Worm (Caenorhabditis elegans) whole organism, L1 larva: ENCODE measurements around the gene lys-6.

Experiments
- C04F5.9 ChIP-seq: sonication (generic microtip); optimal IDR thresholded peaks from 2 replicates; lab custom pipeline; 2016; ENCODE audit warnings: missing genetic modification characterization, missing compliant biosample characterization
- C16A3.4 ChIP-seq: fragments of 150-350 bp; optimal IDR thresholded peaks from 2 replicates; lab custom pipeline; 2014; ENCODE audit warnings: missing biosample characterization, missing genetic modification characterization
- C34B4.2 ChIP-seq: sonication (generic microtip); optimal IDR thresholded peaks from 2 replicates; lab custom pipeline; 2017; ENCODE audit warnings: mild to moderate bottlenecking, missing genetic modification characterization, missing compliant biosample characterization
- aly-2 ChIP-seq: fragments of 150-350 bp; optimal IDR thresholded peaks from 2 replicates; lab custom pipeline; 2014; ENCODE audit warnings: missing biosample characterization, missing genetic modification characterization
- blmp-1 ChIP-seq: fragments of 150-350 bp; optimal IDR thresholded peaks from 2 replicates; lab custom pipeline; 2014; ENCODE audit warnings: missing biosample characterization, missing genetic modification characterization
- ceh-8 ChIP-seq: fragments of 200-800 bp; sonication (Bioruptor generic); optimal IDR thresholded peaks from 2 replicates; lab custom pipeline; 2018; ENCODE audit warnings: mild to moderate bottlenecking, missing genetic modification characterization, moderate library complexity, missing compliant biosample characterization
- ceh-82 ChIP-seq, 3 experiments: fragments of 150-350 bp in 1 of 3; sonication (generic microtip) in 2 of 3; optimal IDR thresholded peaks; 2 replicates each; lab custom pipeline; 2014 to 2017; ENCODE audit warnings: missing biosample characterization in 3 of 3, missing genetic modification characterization in 3 of 3
- dpl-1 ChIP-seq, 3 experiments: fragments of 150-350 bp in 2 of 3; sonication (generic microtip) in 1 of 3; optimal IDR thresholded peaks; 2 replicates each; lab custom pipeline; 2014 to 2017; ENCODE audit warnings: missing biosample characterization in 3 of 3, missing genetic modification characterization in 3 of 3, missing genetic modification reagents in 3 of 3
- dsc-1 ChIP-seq: sonication (generic microtip); optimal IDR thresholded peaks from 2 replicates; lab custom pipeline; 2016; ENCODE audit warnings: mild to moderate bottlenecking, missing genetic modification characterization, missing compliant biosample characterization
- efl-1 ChIP-seq, 4 experiments: fragments of 150-350 bp; optimal IDR thresholded peaks in 3 of 4; peaks in 1 of 4; 1 replicate in 1 of 4; 2 replicates in 3 of 4; lab custom pipeline; 2014; ENCODE audit warnings: missing biosample characterization in 2 of 4, missing genetic modification characterization in 2 of 4, missing genetic modification reagents in 2 of 4
- efl-3 ChIP-seq: fragments of 200-800 bp; sonication (Bioruptor generic); optimal IDR thresholded peaks from 2 replicates; lab custom pipeline; 2018; ENCODE audit warnings: mild to moderate bottlenecking, missing genetic modification characterization, missing compliant biosample characterization
- egl-27 ChIP-seq, 2 experiments: fragments of 150-350 bp in 1 of 2; sonication (generic microtip); optimal IDR thresholded peaks; 3 replicates each; lab custom pipeline; 2017 to 2018; ENCODE audit warnings: missing biosample characterization in 2 of 2, missing genetic modification characterization in 2 of 2, missing genetic modification reagents in 2 of 2
- elt-3 ChIP-seq, 6 experiments: fragments of 150-350 bp in 1 of 6; sonication (generic microtip); optimal IDR thresholded peaks; 2 replicates each; lab custom pipeline; 2017 to 2018; ENCODE audit warnings: missing biosample characterization in 6 of 6, missing genetic modification characterization in 6 of 6, inconsistent platforms in 1 of 6
- ets-5 ChIP-seq: fragments of 200-800 bp; sonication (Bioruptor generic); IDR thresholded peaks from 2 replicates; pipeline ENCODE4 v1.3.6; 2022; ENCODE audit warnings: missing genetic modification characterization, missing compliant biosample characterization
- fkh-8 ChIP-seq: sonication (generic microtip); optimal IDR thresholded peaks from 2 replicates; lab custom pipeline; 2016; ENCODE audit warnings: mild to moderate bottlenecking, missing genetic modification characterization, missing compliant biosample characterization
- hlh-17 ChIP-seq: fragments of 200-800 bp; sonication (Bioruptor generic); optimal IDR thresholded peaks from 2 replicates; lab custom pipeline; 2018; ENCODE audit warnings: missing genetic modification characterization, mild to moderate bottlenecking, missing compliant biosample characterization, moderate library complexity, borderline replicate concordance
- isw-1 ChIP-seq: fragments of 200-800 bp; sonication (Bioruptor generic); IDR thresholded peaks from 2 replicates; pipeline ENCODE4 v1.3.6; 2022; ENCODE audit warnings: missing genetic modification characterization, missing compliant biosample characterization
- lin-13 ChIP-seq: fragments of 150-350 bp; optimal IDR thresholded peaks from 2 replicates; lab custom pipeline; 2014; ENCODE audit warnings: missing biosample characterization, missing genetic modification reagents, missing genetic modification characterization
- lin-14 ChIP-seq: fragments of 200-800 bp; sonication (Bioruptor generic); optimal IDR thresholded peaks from 2 replicates; lab custom pipeline; 2018; ENCODE audit warnings: mild to moderate bottlenecking, missing genetic modification characterization, moderate library complexity, missing compliant biosample characterization
- lin-15B ChIP-seq: fragments of 150-350 bp; sonication (generic microtip); optimal IDR thresholded peaks from 3 replicates; lab custom pipeline; 2014; ENCODE audit warnings: missing biosample characterization, missing genetic modification characterization
- lin-35 ChIP-seq, 2 experiments: fragments of 150-350 bp; optimal IDR thresholded peaks; 2 replicates each; lab custom pipeline; 2014; ENCODE audit warnings: missing biosample characterization in 2 of 2, missing genetic modification characterization in 2 of 2, missing genetic modification reagents in 2 of 2
- lin-39 ChIP-seq: fragments of 150-350 bp; optimal IDR thresholded peaks from 2 replicates; lab custom pipeline; 2014; ENCODE audit warnings: missing biosample characterization, missing genetic modification reagents, missing genetic modification characterization
- lir-3 ChIP-seq: sonication (generic microtip); optimal IDR thresholded peaks from 2 replicates; lab custom pipeline; 2016; ENCODE audit warnings: mild to moderate bottlenecking, missing genetic modification characterization, moderate library complexity, missing compliant biosample characterization; ENCODE audit not compliant: poor library complexity
- lsy-2 ChIP-seq, 2 experiments: fragments of 150-350 bp; optimal IDR thresholded peaks; 2 replicates each; lab custom pipeline; 2014; ENCODE audit warnings: missing biosample characterization in 2 of 2, missing genetic modification characterization in 2 of 2
- mab-9 ChIP-seq: fragments of 200-800 bp; sonication (Bioruptor generic); IDR thresholded peaks from 2 replicates; pipeline ENCODE4 v1.3.6; 2022; ENCODE audit warnings: missing genetic modification reagents, missing genetic modification characterization, missing compliant biosample characterization
- mdl-1 ChIP-seq, 2 experiments: fragments of 150-350 bp; optimal IDR thresholded peaks; 2 replicates each; lab custom pipeline; 2014 to 2017; ENCODE audit warnings: missing biosample characterization in 2 of 2, missing genetic modification characterization in 2 of 2, inconsistent platforms in 1 of 2
- mep-1 ChIP-seq: fragments of 150-350 bp; optimal IDR thresholded peaks from 2 replicates; lab custom pipeline; 2014; ENCODE audit warnings: missing biosample characterization, missing genetic modification characterization
- nhr-12 ChIP-seq: sonication (generic microtip); optimal IDR thresholded peaks from 2 replicates; lab custom pipeline; 2017; ENCODE audit warnings: missing biosample characterization, missing genetic modification characterization
- nhr-19 ChIP-seq: fragments of 200-800 bp; sonication (Bioruptor generic); conservative IDR thresholded peaks from 2 replicates; pipeline ENCODE4 v1.3.6; 2022; ENCODE audit warnings: missing genetic modification characterization, missing compliant biosample characterization
- nhr-20 ChIP-seq: sonication (generic microtip); optimal IDR thresholded peaks from 2 replicates; lab custom pipeline; 2016; ENCODE audit warnings: mild to moderate bottlenecking, missing genetic modification characterization, missing compliant biosample characterization
- nhr-47 ChIP-seq: sonication (generic microtip); optimal IDR thresholded peaks from 2 replicates; lab custom pipeline; 2016; ENCODE audit warnings: mild to moderate bottlenecking, missing genetic modification characterization, moderate library complexity, missing compliant biosample characterization
- nhr-71 ChIP-seq: sonication (generic microtip); optimal IDR thresholded peaks from 2 replicates; lab custom pipeline; 2016; ENCODE audit warnings: mild to moderate bottlenecking, missing genetic modification characterization, moderate library complexity, missing compliant biosample characterization
- nhr-77 ChIP-seq: fragments of 150-350 bp; optimal IDR thresholded peaks from 2 replicates; lab custom pipeline; 2014; ENCODE audit warnings: missing biosample characterization, missing genetic modification characterization
- nhr-90 ChIP-seq: sonication (generic microtip); optimal IDR thresholded peaks from 2 replicates; lab custom pipeline; 2016; ENCODE audit warnings: mild to moderate bottlenecking, missing genetic modification characterization, missing compliant biosample characterization; ENCODE audit not compliant: poor library complexity
- rnt-1 ChIP-seq: sonication (generic microtip); optimal IDR thresholded peaks from 2 replicates; lab custom pipeline; 2016; ENCODE audit warnings: mild to moderate bottlenecking, missing genetic modification characterization, moderate library complexity, missing compliant biosample characterization
- skn-1 ChIP-seq: fragments of 150-350 bp; optimal IDR thresholded peaks from 2 replicates; lab custom pipeline; 2014; ENCODE audit warnings: missing biosample characterization, missing genetic modification characterization
- snpc-4 ChIP-seq: fragments of 150-350 bp; optimal IDR thresholded peaks from 2 replicates; lab custom pipeline; 2014; ENCODE audit warnings: missing biosample characterization, missing genetic modification characterization
- snu-23 ChIP-seq: sonication (generic microtip); optimal IDR thresholded peaks from 2 replicates; lab custom pipeline; 2016; ENCODE audit warnings: missing genetic modification characterization, missing compliant biosample characterization
- sox-4 ChIP-seq: sonication (generic microtip); optimal IDR thresholded peaks from 2 replicates; lab custom pipeline; 2016; ENCODE audit warnings: missing genetic modification characterization, missing compliant biosample characterization
- swsn-7 ChIP-seq: sonication (generic microtip); optimal IDR thresholded peaks from 2 replicates; lab custom pipeline; 2016; ENCODE audit warnings: missing genetic modification characterization, missing compliant biosample characterization
- tbx-2 ChIP-seq: sonication (generic microtip); optimal IDR thresholded peaks from 2 replicates; lab custom pipeline; 2016; ENCODE audit warnings: missing genetic modification characterization, missing compliant biosample characterization
- unc-130 ChIP-seq: fragments of 150-350 bp; optimal IDR thresholded peaks from 2 replicates; lab custom pipeline; 2017; ENCODE audit warnings: missing biosample characterization, missing genetic modification characterization, inconsistent platforms
- vab-15 ChIP-seq: sonication (generic microtip); optimal IDR thresholded peaks from 2 replicates; lab custom pipeline; 2017; ENCODE audit warnings: missing genotype, mild to moderate bottlenecking, missing genetic modification characterization, missing compliant biosample characterization
- xbp-1 ChIP-seq: sonication (generic microtip); optimal IDR thresholded peaks from 2 replicates; lab custom pipeline; 2016; ENCODE audit warnings: missing genetic modification characterization, missing compliant biosample characterization
- zip-4 ChIP-seq: fragments of 200-800 bp; sonication (Bioruptor generic); optimal IDR thresholded peaks from 2 replicates; lab custom pipeline; 2018; ENCODE audit warnings: mild to moderate bottlenecking, missing genetic modification characterization, moderate library complexity, missing compliant biosample characterization
- ztf-4 ChIP-seq: fragments of 150-350 bp; optimal IDR thresholded peaks from 2 replicates; lab custom pipeline; 2014; ENCODE audit warnings: missing biosample characterization, missing genetic modification characterization

lys-6 gene

ce11 chrIV:11616543-11616942 lies 11.2 kb downstream of the lys-6 start:
- TF ChIP-seq mab-9 (GFP tag; lab: Robert Waterston, UW) (0 out of 2 replicates have a peak, but pooled peaks have one; percentile 12), ets-5 (GFP tag; lab: Robert Waterston, UW) (0 out of 2 replicates have a peak, but pooled peaks have one; percentile 56)

- TF ChIP-seq efl-3 (GFP tag; lab: Kevin White, UChicago) = no peak
- TF ChIP-seq lin-35 (GFP tag; optimal IDR thresholded peaks at IDR 0.05; lab: Kevin White, UChicago) = peak; percentile 29 to 61
- peak; percentile 39 for TF ChIP-seq swsn-7 (tag; lab: Kevin White, UChicago)
- no peak for TF ChIP-seq nhr-12 (tag; lab: Kevin White, UChicago)
- TF ChIP-seq nhr-20 = peak; percentile 47
- peak; percentile 30 for TF ChIP-seq nhr-19
- TF ChIP-seq lin-13 (GFP tag; lab: Kevin White, UChicago) = no peak
- no peak for TF ChIP-seq egl-27 (tag; optimal IDR thresholded peaks at IDR 0.05; lab: Kevin White, UChicago)
- peak; percentile 54 for TF ChIP-seq skn-1 (tag; lab: Kevin White, UChicago)
- peak; percentile 48 for TF ChIP-seq rnt-1
- no peak for TF ChIP-seq zip-4 (GFP tag; lab: Kevin White, UChicago)
- TF ChIP-seq hlh-17 (GFP tag; lab: Kevin White, UChicago) = no peak
- TF ChIP-seq lin-14 (GFP tag; lab: Kevin White, UChicago) = peak; percentile 55
- TF ChIP-seq nhr-77 (tag; lab: Kevin White, UChicago) = no peak
- peak; percentile 51 for TF ChIP-seq nhr-90 (tag; lab: Kevin White, UChicago)
- no peak for TF ChIP-seq aly-2 (tag; lab: Kevin White, UChicago)
- peak; percentile 22 for TF ChIP-seq fkh-8 (tag; lab: Kevin White, UChicago)
- peak; percentile 42 for TF ChIP-seq xbp-1 (tag; lab: Kevin White, UChicago)
- TF ChIP-seq C04F5.9 (tag; lab: Kevin White, UChicago) = no peak
- TF ChIP-seq elt-3 (tag; optimal IDR thresholded peaks at IDR 0.05; lab: Kevin White, UChicago) = peak in 1 of 6 experiments; percentile 66
- peak; percentile 58 to 68 for TF ChIP-seq lsy-2 (tag; optimal IDR thresholded peaks at IDR 0.05; lab: Kevin White, UChicago)
- peak; percentile 53 for TF ChIP-seq C16A3.4 (tag; lab: Kevin White, UChicago)
- TF ChIP-seq unc-130 (tag; lab: Kevin White, UChicago) = peak; percentile 61
- peak; percentile 28 to 48 for TF ChIP-seq efl-1 (optimal IDR thresholded peaks at IDR 0.05; lab: Kevin White, UChicago)
- TF ChIP-seq efl-1 (GFP tag; optimal IDR thresholded peaks at IDR 0.05 in 1 of 2; lab: Kevin White, UChicago) = peak; percentile 53 to 92
- no peak for TF ChIP-seq ceh-8 (GFP tag; lab: Kevin White, UChicago)
- TF ChIP-seq lir-3 (tag; lab: Kevin White, UChicago) = peak; percentile 26
- TF ChIP-seq ceh-82 (tag; optimal IDR thresholded peaks at IDR 0.05; lab: Kevin White, UChicago) = peak in 2 of 3 experiments; percentile 26 to 46
- no peak for TF ChIP-seq lin-39 (tag; lab: Kevin White, UChicago)
- peak in 1 of 2 experiments; percentile 71 for TF ChIP-seq mdl-1 (tag; optimal IDR thresholded peaks at IDR 0.05; lab: Kevin White, UChicago)
- no peak for TF ChIP-seq ztf-4 (tag; lab: Kevin White, UChicago)
- TF ChIP-seq vab-15 (tag; lab: Kevin White, UChicago) = peak; percentile 26
- peak; percentile 52 for TF ChIP-seq nhr-71 (tag; lab: Kevin White, UChicago)
- TF ChIP-seq dpl-1 (GFP tag; optimal IDR thresholded peaks at IDR 0.05; lab: Kevin White, UChicago) = peak; percentile 28 to 64 (median 44)
- peak; percentile 13 for TF ChIP-seq lin-15B (tag; lab: Kevin White, UChicago)
- peak; percentile 38 for TF ChIP-seq mep-1 (tag; lab: Kevin White, UChicago)
- peak; percentile 41 for TF ChIP-seq snu-23
- no peak for TF ChIP-seq sox-4 (tag; lab: Kevin White, UChicago)
- peak; percentile 34 for TF ChIP-seq dsc-1 (tag; lab: Kevin White, UChicago)
- peak; percentile 58 for TF ChIP-seq blmp-1 (tag; lab: Kevin White, UChicago)
- TF ChIP-seq isw-1 (GFP tag; lab: Robert Waterston, UW) = no peak
- TF ChIP-seq snpc-4 = no peak
- TF ChIP-seq nhr-47 (tag; lab: Kevin White, UChicago) = peak; percentile 41
- TF ChIP-seq tbx-2 (tag; lab: Kevin White, UChicago) = peak; percentile 24
- TF ChIP-seq C34B4.2 (tag; lab: Kevin White, UChicago) = no peak
Measured at ce11 chrIV:11604909-11605308, 22.8 kb downstream of the lys-6 start, which contains the start of the genes ragc-1 and Y24F12A.1. Gene ragc-1, minus strand, starts transcription at chrIV:11604933. Gene Y24F12A.1, plus strand, starts transcription at chrIV:11605254.
